Fruit fly (Drosophila melanogaster) whole organism, embryonic: ENCODE data around the gene CG16753.

Experiments
- ATbp ChIP-seq: fragments of 200-800 bp; sonication (Bioruptor generic); optimal IDR thresholded peaks from 2 replicates; lab custom pipeline; 2017; ENCODE audit warnings: missing biosample characterization, mild to moderate bottlenecking, missing genetic modification characterization, missing genetic modification reagents
- Abd-B ChIP-seq: fragments of 200-800 bp; sonication (Bioruptor generic); optimal IDR thresholded peaks from 2 replicates; lab custom pipeline; 2018; ENCODE audit warnings: missing biosample characterization, mild to moderate bottlenecking, missing genetic modification characterization, moderate library complexity
- CG10565 ChIP-seq: fragments of 200-800 bp; sonication (Bioruptor generic); optimal IDR thresholded peaks from 3 replicates; lab custom pipeline; 2016; ENCODE audit warnings: missing biosample characterization, mild to moderate bottlenecking, missing genetic modification characterization
- CG11093 ChIP-seq: fragments of 200-800 bp; sonication (Bioruptor generic); IDR thresholded peaks from 3 replicates; pipeline ENCODE4 v1.3.6; 2022; ENCODE audit warnings: missing biosample characterization, missing genetic modification characterization
- CG12236 ChIP-seq: fragments of 200-800 bp; sonication (Bioruptor generic); optimal IDR thresholded peaks from 2 replicates; lab custom pipeline; 2016; ENCODE audit warnings: missing biosample characterization, missing genetic modification characterization
- CG13296 ChIP-seq: fragments of 200-800 bp; sonication (Bioruptor generic); optimal IDR thresholded peaks from 3 replicates; lab custom pipeline; 2018; ENCODE audit warnings: missing biosample characterization, mild to moderate bottlenecking, missing genetic modification characterization
- CG14710 ChIP-seq: fragments of 200-800 bp; sonication (Bioruptor generic); optimal IDR thresholded peaks from 3 replicates; lab custom pipeline; 2019; ENCODE audit warnings: missing biosample characterization, mild to moderate bottlenecking, missing genetic modification characterization, moderate library complexity
- CG34224 ChIP-seq: fragments of 200-800 bp; sonication (Bioruptor generic); IDR thresholded peaks from 3 replicates; pipeline ENCODE4 v1.3.6; 2022; ENCODE audit warnings: missing biosample characterization, missing genetic modification characterization; ENCODE audit not compliant: partially characterized antibody
- CG4282 ChIP-seq: fragments of 200-800 bp; sonication (Bioruptor generic); optimal IDR thresholded peaks from 2 replicates; lab custom pipeline; 2016; ENCODE audit warnings: missing biosample characterization, missing genetic modification characterization
- CG5245 ChIP-seq: fragments of 200-800 bp; sonication (Bioruptor generic); optimal IDR thresholded peaks from 3 replicates; lab custom pipeline; 2016; ENCODE audit warnings: missing biosample characterization, missing genetic modification characterization
- CG6854 ChIP-seq: fragments of 200-800 bp; sonication (Bioruptor generic); optimal IDR thresholded peaks from 3 replicates; lab custom pipeline; 2017; ENCODE audit warnings: missing biosample characterization, mild to moderate bottlenecking, missing genetic modification characterization
- CG7786 ChIP-seq: fragments of 200-800 bp; sonication (Bioruptor generic); optimal IDR thresholded peaks from 2 replicates; lab custom pipeline; 2016; ENCODE audit warnings: missing biosample characterization, missing genetic modification characterization
- CG8290 ChIP-seq, 3 experiments: fragments of 200-800 bp; sonication (Bioruptor generic); optimal IDR thresholded peaks; 2 replicates each; lab custom pipeline; 2016 to 2019; ENCODE audit warnings: missing biosample characterization in 3 of 3, missing genetic modification characterization in 3 of 3, mild to moderate bottlenecking in 2 of 3, moderate library complexity in 1 of 3
- CG9797 ChIP-seq: fragments of 200-800 bp; sonication (Bioruptor generic); optimal IDR thresholded peaks from 3 replicates; lab custom pipeline; 2018; ENCODE audit warnings: missing biosample characterization, mild to moderate bottlenecking, missing genetic modification characterization
- CoRest ChIP-seq: fragments of 200-800 bp; sonication (Bioruptor generic); optimal IDR thresholded peaks from 3 replicates; lab custom pipeline; 2018; ENCODE audit warnings: missing biosample characterization, mild to moderate bottlenecking, missing genetic modification characterization, moderate library complexity
- D ChIP-seq, 2 experiments: fragments of 200-800 bp in 1 of 2; fragments of >200 bp in 1 of 2; sonication (Bioruptor generic) in 1 of 2; optimal IDR thresholded peaks; 2 replicates in 1 of 2; 3 replicates in 1 of 2; lab custom pipeline; 2017; ENCODE audit warnings: mild to moderate bottlenecking in 1 of 2, missing biosample characterization in 1 of 2, missing genetic modification characterization in 1 of 2, missing genetic modification reagents in 1 of 2
- Dbx ChIP-seq: fragments of 200-800 bp; sonication (Bioruptor generic); IDR thresholded peaks from 3 replicates; pipeline ENCODE4 v1.3.6; 2022; ENCODE audit warnings: missing biosample characterization, missing genetic modification characterization
- Dfd ChIP-seq, 2 experiments: fragments of >200 bp; optimal IDR thresholded peaks; 2 replicates each; lab custom pipeline; 2017; ENCODE audit warnings: missing biosample characterization in 2 of 2, missing genetic modification characterization in 2 of 2
- Dp ChIP-seq: fragments of 200-800 bp; sonication (Bioruptor generic); optimal IDR thresholded peaks from 2 replicates; lab custom pipeline; 2018; ENCODE audit warnings: missing biosample characterization, mild to moderate bottlenecking, missing genetic modification characterization, moderate library complexity
- Drgx ChIP-seq: fragments of 200-800 bp; sonication (Bioruptor generic); IDR thresholded peaks from 2 replicates; pipeline ENCODE4 v1.3.6; 2022; ENCODE audit warnings: missing biosample characterization, missing genetic modification characterization
- E2f2 ChIP-seq: fragments of 200-800 bp; sonication (Bioruptor generic); IDR thresholded peaks from 2 replicates; pipeline ENCODE4 v1.3.6; 2022; ENCODE audit warnings: missing biosample characterization, missing genetic modification characterization
- Elba2 ChIP-seq: fragments of 200-800 bp; sonication (Bioruptor generic); optimal IDR thresholded peaks from 3 replicates; lab custom pipeline; 2016; ENCODE audit warnings: missing biosample characterization, missing genetic modification characterization
- Fer2 ChIP-seq: fragments of 200-800 bp; sonication (Bioruptor generic); optimal IDR thresholded peaks from 2 replicates; lab custom pipeline; 2018; ENCODE audit warnings: missing biosample characterization, mild to moderate bottlenecking, missing genetic modification characterization, moderate library complexity
- GATAe ChIP-seq: fragments of 200-800 bp; sonication (Bioruptor generic); conservative IDR thresholded peaks from 2 replicates; pipeline ENCODE4 v1.3.6; 2022; ENCODE audit warnings: missing biosample characterization, missing genetic modification characterization
- HmgZ ChIP-seq: fragments of 200-800 bp; sonication (Bioruptor generic); optimal IDR thresholded peaks from 2 replicates; lab custom pipeline; 2018; ENCODE audit warnings: missing biosample characterization, mild to moderate bottlenecking, missing genetic modification characterization
- Hr51 ChIP-seq, 2 experiments: fragments of 200-800 bp; sonication (Bioruptor generic); optimal IDR thresholded peaks; 2 replicates in 1 of 2; 3 replicates in 1 of 2; lab custom pipeline; 2016 to 2018; ENCODE audit warnings: missing biosample characterization in 2 of 2, missing genetic modification characterization in 2 of 2, mild to moderate bottlenecking in 1 of 2, moderate library complexity in 1 of 2
- Hsf ChIP-seq: fragments of 200-800 bp; sonication (Bioruptor generic); optimal IDR thresholded peaks from 3 replicates; lab custom pipeline; 2016; ENCODE audit warnings: missing biosample characterization, missing genetic modification characterization
- MESR4 ChIP-seq: fragments of 200-800 bp; sonication (Bioruptor generic); optimal IDR thresholded peaks from 2 replicates; lab custom pipeline; 2018; ENCODE audit warnings: missing biosample characterization, mild to moderate bottlenecking, missing genetic modification characterization, moderate library complexity
- Max ChIP-seq: fragments of 200-800 bp; sonication (Bioruptor generic); optimal IDR thresholded peaks from 2 replicates; lab custom pipeline; 2016; ENCODE audit warnings: missing biosample characterization, mild to moderate bottlenecking, missing genetic modification characterization
- Meics ChIP-seq: fragments of 200-800 bp; sonication (Bioruptor generic); optimal IDR thresholded peaks from 2 replicates; lab custom pipeline; 2017; ENCODE audit warnings: missing biosample characterization, mild to moderate bottlenecking, missing genetic modification characterization
- Scr ChIP-seq: fragments of 200-800 bp; sonication (Bioruptor generic); IDR thresholded peaks from 2 replicates; pipeline ENCODE4 v1.3.6; 2022; ENCODE audit warnings: missing biosample characterization, missing genetic modification characterization; ENCODE audit not compliant: partially characterized antibody
- Xrp1 ChIP-seq: fragments of 200-800 bp; sonication (Bioruptor generic); IDR thresholded peaks from 2 replicates; pipeline ENCODE4 v1.3.6; 2022; ENCODE audit warnings: missing biosample characterization, missing genetic modification characterization
- ato ChIP-seq: fragments of 200-800 bp; sonication (Bioruptor generic); IDR thresholded peaks from 2 replicates; pipeline ENCODE4 v1.3.6; 2022; ENCODE audit warnings: missing biosample characterization, missing genetic modification characterization; ENCODE audit not compliant: partially characterized antibody
- bigmax ChIP-seq: fragments of 200-800 bp; sonication (Bioruptor generic); optimal IDR thresholded peaks from 2 replicates; lab custom pipeline; 2018; ENCODE audit warnings: missing biosample characterization, mild to moderate bottlenecking, missing genetic modification characterization
- crc ChIP-seq: fragments of 200-800 bp; sonication (Bioruptor generic); optimal IDR thresholded peaks from 2 replicates; lab custom pipeline; 2016; ENCODE audit warnings: missing biosample characterization, missing genetic modification characterization
- gt ChIP-seq: fragments of 200-800 bp; sonication (Bioruptor generic); IDR thresholded peaks from 2 replicates; pipeline ENCODE4 v1.3.6; 2022; ENCODE audit warnings: missing biosample characterization, missing genetic modification characterization
- hth ChIP-seq: fragments of >200 bp; optimal IDR thresholded peaks from 2 replicates; lab custom pipeline; 2017; ENCODE audit warnings: inconsistent platforms
- ind ChIP-seq: fragments of 200-800 bp; sonication (Bioruptor generic); optimal IDR thresholded peaks from 3 replicates; lab custom pipeline; 2016; ENCODE audit warnings: missing biosample characterization, missing genetic modification characterization
- nerfin-2 ChIP-seq: fragments of 200-800 bp; sonication (Bioruptor generic); IDR thresholded peaks from 2 replicates; pipeline ENCODE4 v1.3.6; 2022; ENCODE audit warnings: missing biosample characterization, missing genetic modification characterization; ENCODE audit not compliant: partially characterized antibody
- nom ChIP-seq: fragments of 200-800 bp; sonication (Bioruptor generic); optimal IDR thresholded peaks from 2 replicates; lab custom pipeline; 2017; ENCODE audit warnings: missing biosample characterization, missing genetic modification characterization, mild to moderate bottlenecking, moderate library complexity, missing genetic modification reagents
- otp ChIP-seq: fragments of 200-800 bp; sonication (Bioruptor generic); IDR thresholded peaks from 3 replicates; pipeline ENCODE4, ENCODE4 v1.3.6; 2022; ENCODE audit warnings: missing biosample characterization, missing genetic modification characterization
- pita ChIP-seq: fragments of 200-800 bp; sonication (Bioruptor generic); optimal IDR thresholded peaks from 2 replicates; lab custom pipeline; 2017; ENCODE audit warnings: missing biosample characterization, mild to moderate bottlenecking, missing genetic modification characterization
- psq ChIP-seq: fragments of 200-800 bp; sonication (Bioruptor generic); optimal IDR thresholded peaks from 2 replicates; lab custom pipeline; 2017; ENCODE audit warnings: missing biosample characterization, missing genetic modification characterization
- repo ChIP-seq: fragments of 200-800 bp; sonication (Bioruptor generic); optimal IDR thresholded peaks from 2 replicates; lab custom pipeline; 2016; ENCODE audit warnings: missing biosample characterization, missing genetic modification characterization
- schlank ChIP-seq: fragments of 200-800 bp; sonication (Bioruptor generic); optimal IDR thresholded peaks from 2 replicates; lab custom pipeline; 2018; ENCODE audit warnings: missing biosample characterization, mild to moderate bottlenecking, missing genetic modification characterization
- sna ChIP-seq: fragments of 200-800 bp; sonication (Bioruptor generic); IDR thresholded peaks from 2 replicates; pipeline ENCODE4 v1.3.6; 2022; ENCODE audit warnings: missing biosample characterization, missing genetic modification characterization; ENCODE audit not compliant: partially characterized antibody
- tna ChIP-seq: fragments of 200-800 bp; sonication (Bioruptor generic); IDR thresholded peaks from 2 replicates; pipeline ENCODE4 v1.3.6; 2022; ENCODE audit warnings: missing biosample characterization, missing genetic modification characterization; ENCODE audit not compliant: partially characterized antibody
- vnd ChIP-seq: fragments of 200-800 bp; sonication (Bioruptor generic); IDR thresholded peaks from 3 replicates; pipeline ENCODE4 v1.3.6; 2022; ENCODE audit warnings: missing biosample characterization, missing genetic modification characterization; ENCODE audit not compliant: partially characterized antibody
- vvl ChIP-seq: fragments of 200-800 bp; sonication (Bioruptor generic); IDR thresholded peaks from 2 replicates; pipeline ENCODE4 v1.3.6; 2022; ENCODE audit warnings: missing biosample characterization, missing genetic modification characterization

The CG16753 gene

DNA sequence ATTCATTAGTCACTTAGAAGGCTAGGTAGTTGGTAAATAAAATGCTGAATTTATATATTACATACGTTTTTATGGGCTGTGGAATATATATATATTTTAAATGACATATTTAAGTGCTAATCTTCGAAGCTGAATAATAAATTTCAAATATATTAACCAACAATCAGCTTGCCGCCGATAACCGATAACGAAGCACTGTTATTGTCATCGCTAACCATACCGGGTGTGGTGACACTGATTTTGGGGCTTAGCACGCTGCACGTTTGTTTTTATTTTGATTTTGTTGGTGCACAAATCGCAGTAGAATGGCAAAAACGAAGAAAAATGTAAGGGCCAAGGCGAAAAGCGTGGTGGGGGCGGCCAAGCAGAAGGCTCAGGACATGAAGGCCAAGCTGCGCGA lies at the start of gene CG16753:
Gene CG16753 (plus strand): TSS at position 229 of the 400 bp plus-strand sequence.
- TF ChIP-seq E2f2 (GFP tag; lab: Robert Waterston, UW) (peak; percentile 97), repo (no peak), Scr (GFP tag; lab: Robert Waterston, UW) (peak; percentile 66), CG9797 (GFP tag; lab: Kevin White, UChicago) (peak; percentile 12), CG4282 (GFP tag; lab: Kevin White, UChicago) (no peak), Dfd (GFP tag; optimal IDR thresholded peaks at IDR 0.05; lab: Kevin White, UChicago) (no peak), CG8290 (GFP tag; optimal IDR thresholded peaks at IDR 0.05; lab: Kevin White, UChicago) (no peak), CG8290 (tag; optimal IDR thresholded peaks at IDR 0.05; lab: Kevin White, UChicago) (peak in 1 of 2 experiments; percentile 7), tna (GFP tag; lab: Robert Waterston, UW) (peak; percentile 73), CG7786 (GFP tag; lab: Kevin White, UChicago) (no peak), nerfin-2 (GFP tag; lab: Robert Waterston, UW) (peak; percentile 52; the same call in 1 of the 2 replicates), schlank (tag; lab: Kevin White, UChicago) (no peak), Dp (GFP tag; lab: Kevin White, UChicago) (peak; percentile 98), gt (GFP tag; lab: Robert Waterston, UW) (no peak), CG11093 (GFP tag; lab: Robert Waterston, UW) (no peak), MESR4 (GFP tag; lab: Kevin White, UChicago) (peak; percentile 51), Dbx (GFP tag; lab: Robert Waterston, UW) (no peak), psq (GFP tag; lab: Kevin White, UChicago) (no peak), Xrp1 (GFP tag; lab: Robert Waterston, UW) (no peak), CG13296 (no peak), CG34224 (GFP tag; lab: Robert Waterston, UW) (peak; percentile 76), Hsf (GFP tag; lab: Kevin White, UChicago) (no peak), bigmax (GFP tag; lab: Kevin White, UChicago) (no peak), otp (GFP tag; lab: Robert Waterston, UW) (peak; percentile 88), GATAe (GFP tag; lab: Robert Waterston, UW) (no peak), vnd (GFP tag; lab: Robert Waterston, UW) (peak; percentile 52; the same call in 1 of the 3 replicates), crc (no peak), Max (peak; percentile 35), hth (no peak), Drgx (no peak), CG5245 (no peak), pita (GFP tag; lab: Kevin White, UChicago) (no peak), ATbp (GFP tag; lab: Kevin White, UChicago) (no peak), Hr51 (GFP tag; optimal IDR thresholded peaks at IDR 0.05; lab: Kevin White, UChicago) (no peak), nom (GFP tag; lab: Kevin White, UChicago) (peak; percentile 10), CG12236 (no peak), ind (no peak), Fer2 (tag; lab: Kevin White, UChicago) (no peak), Meics (GFP tag; lab: Kevin White, UChicago) (no peak), D (optimal IDR thresholded peaks at IDR 0.05; lab: Kevin White, UChicago) (no peak), D (GFP tag; optimal IDR thresholded peaks at IDR 0.05; lab: Kevin White, UChicago) (no peak), CG14710 (peak; percentile 100), CG6854 (no peak), vvl (no peak), sna (GFP tag; lab: Robert Waterston, UW) (peak; percentile 60), HmgZ (peak; percentile 42), Abd-B (GFP tag; lab: Kevin White, UChicago) (no peak), CoRest (tag; lab: Kevin White, UChicago) (no peak), Elba2 (no peak), ato (GFP tag; lab: Robert Waterston, UW) (peak; percentile 68; the same call in 1 of the 2 replicates), CG10565 (GFP tag; lab: Kevin White, UChicago) (no peak)
